Fruit fly (Drosophila melanogaster) whole organism, embryonic: ENCODE measurements around the gene pim.

Experiments used
- Ada2b ChIP-seq: fragments of 200-800 bp; sonication (Bioruptor generic); IDR thresholded peaks from 2 replicates; pipeline ENCODE4 v1.3.6; 2022; ENCODE audit warnings: missing biosample characterization, missing genetic modification characterization
- CG10366 ChIP-seq: fragments of 200-800 bp; sonication (Bioruptor generic); IDR thresholded peaks from 2 replicates; pipeline ENCODE4 v1.3.6; 2022; ENCODE audit warnings: missing biosample characterization, missing genetic modification characterization
- CG11093 ChIP-seq: fragments of 200-800 bp; sonication (Bioruptor generic); IDR thresholded peaks from 3 replicates; pipeline ENCODE4 v1.3.6; 2022; ENCODE audit warnings: missing biosample characterization, missing genetic modification characterization
- CG13296 ChIP-seq: fragments of 200-800 bp; sonication (Bioruptor generic); optimal IDR thresholded peaks from 3 replicates; lab custom pipeline; 2018; ENCODE audit warnings: missing biosample characterization, mild to moderate bottlenecking, missing genetic modification characterization
- CG16815 ChIP-seq: fragments of 200-800 bp; sonication (Bioruptor generic); optimal IDR thresholded peaks from 3 replicates; lab custom pipeline; 2017; ENCODE audit warnings: missing biosample characterization, mild to moderate bottlenecking, missing genetic modification characterization
- CG17186 ChIP-seq: fragments of 200-800 bp; sonication (Bioruptor generic); optimal IDR thresholded peaks from 3 replicates; lab custom pipeline; 2017; ENCODE audit warnings: missing biosample characterization, missing genetic modification reagents, missing genetic modification characterization
- CG18599 ChIP-seq: fragments of 200-800 bp; sonication (Bioruptor generic); optimal IDR thresholded peaks from 3 replicates; lab custom pipeline; 2017; ENCODE audit warnings: missing biosample characterization, missing genetic modification characterization, mild to moderate bottlenecking, moderate library complexity, missing genetic modification reagents
- CG2116 ChIP-seq: fragments of 200-800 bp; sonication (Bioruptor generic); optimal IDR thresholded peaks from 3 replicates; lab custom pipeline; 2018; ENCODE audit warnings: missing biosample characterization, mild to moderate bottlenecking, missing genetic modification characterization
- CG2120 ChIP-seq: fragments of 200-800 bp; sonication (Bioruptor generic); optimal IDR thresholded peaks from 3 replicates; lab custom pipeline; 2016; ENCODE audit warnings: missing biosample characterization, missing genetic modification characterization
- CG2202 ChIP-seq: fragments of 200-800 bp; sonication (Bioruptor generic); optimal IDR thresholded peaks from 2 replicates; lab custom pipeline; 2018; ENCODE audit warnings: missing biosample characterization, mild to moderate bottlenecking, missing genetic modification characterization
- CG31441 ChIP-seq: fragments of 200-800 bp; sonication (Bioruptor generic); IDR thresholded peaks from 2 replicates; pipeline ENCODE4 v1.3.6; 2022; ENCODE audit warnings: missing biosample characterization, missing genetic modification characterization
- CG33213 ChIP-seq: fragments of 200-800 bp; sonication (Bioruptor generic); optimal IDR thresholded peaks from 3 replicates; lab custom pipeline; 2016; ENCODE audit warnings: missing biosample characterization, missing genetic modification characterization
- CG6791 ChIP-seq: fragments of 200-800 bp; sonication (Bioruptor generic); IDR thresholded peaks from 3 replicates; pipeline ENCODE4 v1.3.6; 2022; ENCODE audit warnings: missing biosample characterization, missing genetic modification characterization; ENCODE audit not compliant: partially characterized antibody
- CG6813 ChIP-seq: fragments of 200-800 bp; sonication (Bioruptor generic); optimal IDR thresholded peaks from 2 replicates; lab custom pipeline; 2017; ENCODE audit warnings: missing biosample characterization, missing genetic modification characterization, mild to moderate bottlenecking, moderate library complexity, missing genetic modification reagents
- CG7786 ChIP-seq: fragments of 200-800 bp; sonication (Bioruptor generic); optimal IDR thresholded peaks from 2 replicates; lab custom pipeline; 2016; ENCODE audit warnings: missing biosample characterization, missing genetic modification characterization
- CG7928 ChIP-seq: fragments of 200-800 bp; sonication (Bioruptor generic); optimal IDR thresholded peaks from 2 replicates; lab custom pipeline; 2017; ENCODE audit warnings: missing biosample characterization, mild to moderate bottlenecking, missing genetic modification characterization
- CG8290 ChIP-seq, 3 experiments: fragments of 200-800 bp; sonication (Bioruptor generic); optimal IDR thresholded peaks; 2 replicates each; lab custom pipeline; 2016 to 2019; ENCODE audit warnings: missing biosample characterization in 3 of 3, missing genetic modification characterization in 3 of 3, mild to moderate bottlenecking in 2 of 3, moderate library complexity in 1 of 3
- CG8388 ChIP-seq: fragments of 200-800 bp; sonication (Bioruptor generic); optimal IDR thresholded peaks from 2 replicates; lab custom pipeline; 2019; ENCODE audit warnings: missing biosample characterization, mild to moderate bottlenecking, missing genetic modification characterization, moderate library complexity
- CG8924 ChIP-seq: fragments of 200-800 bp; optimal IDR thresholded peaks from 3 replicates; lab custom pipeline; 2019; ENCODE audit warnings: missing biosample characterization, mild to moderate bottlenecking, missing genetic modification characterization, moderate library complexity
- CG8944 ChIP-seq: fragments of 200-800 bp; sonication (Bioruptor generic); optimal IDR thresholded peaks from 3 replicates; lab custom pipeline; 2016; ENCODE audit warnings: missing biosample characterization, missing genetic modification characterization
- CG9727 ChIP-seq: fragments of 200-800 bp; sonication (Bioruptor generic); optimal IDR thresholded peaks from 3 replicates; lab custom pipeline; 2017; ENCODE audit warnings: missing biosample characterization, mild to moderate bottlenecking, missing genetic modification characterization
- Chrac-16 ChIP-seq: fragments of 200-800 bp; sonication (Bioruptor generic); optimal IDR thresholded peaks from 3 replicates; lab custom pipeline; 2016; ENCODE audit warnings: missing biosample characterization, missing genetic modification characterization
- CrebB ChIP-seq: fragments of 200-800 bp; sonication (Bioruptor generic); optimal IDR thresholded peaks from 3 replicates; lab custom pipeline; 2018; ENCODE audit warnings: missing biosample characterization, mild to moderate bottlenecking, missing genetic modification characterization
- D ChIP-seq, 2 experiments: fragments of 200-800 bp in 1 of 2; fragments of >200 bp in 1 of 2; sonication (Bioruptor generic) in 1 of 2; optimal IDR thresholded peaks; 2 replicates in 1 of 2; 3 replicates in 1 of 2; lab custom pipeline; 2017; ENCODE audit warnings: mild to moderate bottlenecking in 1 of 2, missing biosample characterization in 1 of 2, missing genetic modification characterization in 1 of 2, missing genetic modification reagents in 1 of 2
- Dfd ChIP-seq, 2 experiments: fragments of >200 bp; optimal IDR thresholded peaks; 2 replicates each; lab custom pipeline; 2017; ENCODE audit warnings: missing biosample characterization in 2 of 2, missing genetic modification characterization in 2 of 2
- Dip3 ChIP-seq: fragments of 200-800 bp; sonication (Bioruptor generic); optimal IDR thresholded peaks from 3 replicates; lab custom pipeline; 2016; ENCODE audit warnings: missing biosample characterization, missing genetic modification characterization
- Fer1 ChIP-seq: fragments of 200-800 bp; sonication (Bioruptor generic); optimal IDR thresholded peaks from 2 replicates; lab custom pipeline; 2017; ENCODE audit warnings: missing biosample characterization, mild to moderate bottlenecking, missing genetic modification characterization
- H2.0 ChIP-seq: fragments of 200-800 bp; sonication (Bioruptor generic); IDR thresholded peaks from 2 replicates; pipeline ENCODE4 v1.3.6; 2022; ENCODE audit warnings: missing biosample characterization, missing genetic modification characterization
- Lim3 ChIP-seq: fragments of 200-800 bp; sonication (Bioruptor generic); IDR thresholded peaks from 2 replicates; pipeline ENCODE4 v1.3.6; 2022; ENCODE audit warnings: missing biosample characterization, missing genetic modification characterization
- Mes4 ChIP-seq: fragments of 200-800 bp; sonication (Bioruptor generic); optimal IDR thresholded peaks from 2 replicates; lab custom pipeline; 2016; ENCODE audit warnings: missing biosample characterization, missing genetic modification characterization
- Myb ChIP-seq: fragments of 200-800 bp; sonication (Bioruptor generic); optimal IDR thresholded peaks from 2 replicates; lab custom pipeline; 2016; ENCODE audit warnings: missing biosample characterization, missing genetic modification characterization
- Opbp ChIP-seq: fragments of 200-800 bp; sonication (Bioruptor generic); IDR thresholded peaks from 3 replicates; pipeline ENCODE4 v1.3.6; 2022; ENCODE audit warnings: missing biosample characterization, missing genetic modification characterization; ENCODE audit not compliant: partially characterized antibody
- Ravus ChIP-seq: fragments of 200-800 bp; sonication (Bioruptor generic); IDR thresholded peaks from 2 replicates; pipeline ENCODE4 v1.3.6; 2022; ENCODE audit warnings: missing biosample characterization, missing genetic modification characterization
- Taf1 ChIP-seq: fragments of 200-800 bp; sonication (Bioruptor generic); IDR thresholded peaks from 2 replicates; pipeline ENCODE4 v1.3.6; 2022; ENCODE audit warnings: missing biosample characterization, missing genetic modification characterization
- Tbp ChIP-seq: fragments of >200 bp; optimal IDR thresholded peaks from 2 replicates; lab custom pipeline; 2018; ENCODE audit warnings: missing biosample characterization, missing genetic modification characterization
- Usf ChIP-seq: fragments of 200-800 bp; sonication (Bioruptor generic); optimal IDR thresholded peaks from 2 replicates; lab custom pipeline; 2017; ENCODE audit warnings: missing genotype, missing biosample characterization, missing genetic modification characterization
- ara ChIP-seq: fragments of 200-800 bp; sonication (Bioruptor generic); IDR thresholded peaks from 2 replicates; pipeline ENCODE4 v1.3.6; 2022; ENCODE audit warnings: missing biosample characterization, missing genetic modification characterization
- br ChIP-seq: fragments of >200 bp; optimal IDR thresholded peaks from 2 replicates; lab custom pipeline; 2017
- chif ChIP-seq, 2 experiments: fragments of 200-800 bp; sonication (Bioruptor generic); optimal IDR thresholded peaks; 3 replicates each; lab custom pipeline; 2016; ENCODE audit warnings: missing biosample characterization in 2 of 2, missing genetic modification characterization in 2 of 2
- dysf ChIP-seq: fragments of 200-800 bp; sonication (Bioruptor generic); IDR thresholded peaks from 3 replicates; pipeline ENCODE4 v1.3.6; 2022; ENCODE audit warnings: missing biosample characterization, missing genetic modification characterization
- grau ChIP-seq: fragments of 200-800 bp; optimal IDR thresholded peaks from 3 replicates; lab custom pipeline; 2019; ENCODE audit warnings: missing biosample characterization, mild to moderate bottlenecking, missing genetic modification characterization, moderate library complexity
- insv ChIP-seq, 2 experiments: fragments of 200-800 bp; sonication (Bioruptor generic); optimal IDR thresholded peaks; 3 replicates each; lab custom pipeline; 2016 to 2018; ENCODE audit warnings: missing biosample characterization in 2 of 2, missing genetic modification characterization in 2 of 2
- lbe ChIP-seq: fragments of 200-800 bp; sonication (Bioruptor generic); optimal IDR thresholded peaks from 2 replicates; lab custom pipeline; 2016; ENCODE audit warnings: missing biosample characterization, mild to moderate bottlenecking, missing genetic modification characterization
- org-1 ChIP-seq: fragments of 200-800 bp; sonication (Bioruptor generic); optimal IDR thresholded peaks from 2 replicates; lab custom pipeline; 2017; ENCODE audit warnings: missing biosample characterization, missing genetic modification characterization
- rib ChIP-seq: fragments of 200-800 bp; sonication (Bioruptor generic); IDR thresholded peaks from 2 replicates; pipeline ENCODE4 v1.3.6; 2022; ENCODE audit warnings: missing biosample characterization, missing genetic modification characterization
- run ChIP-seq: fragments of 200-800 bp; sonication (Bioruptor generic); optimal IDR thresholded peaks from 3 replicates; lab custom pipeline; 2018; ENCODE audit warnings: missing biosample characterization, mild to moderate bottlenecking, missing genetic modification characterization
- schlank ChIP-seq: fragments of 200-800 bp; sonication (Bioruptor generic); optimal IDR thresholded peaks from 2 replicates; lab custom pipeline; 2018; ENCODE audit warnings: missing biosample characterization, mild to moderate bottlenecking, missing genetic modification characterization
- sd ChIP-seq: fragments of 200-800 bp; sonication (Bioruptor generic); optimal IDR thresholded peaks from 3 replicates; lab custom pipeline; 2018; ENCODE audit warnings: missing biosample characterization, mild to moderate bottlenecking, missing genetic modification characterization, moderate library complexity
- sqz ChIP-seq: fragments of 200-800 bp; sonication (Bioruptor generic); optimal IDR thresholded peaks from 3 replicates; lab custom pipeline; 2018; ENCODE audit warnings: missing biosample characterization, mild to moderate bottlenecking, missing genetic modification characterization
- unpg ChIP-seq: fragments of 200-800 bp; sonication (Bioruptor generic); optimal IDR thresholded peaks from 3 replicates; lab custom pipeline; 2018; ENCODE audit warnings: missing biosample characterization, mild to moderate bottlenecking, missing genetic modification characterization, moderate library complexity
- zfh1 ChIP-seq: fragments of 200-800 bp; sonication (Bioruptor generic); IDR thresholded peaks from 3 replicates; pipeline ENCODE4 v1.3.6; 2022; ENCODE audit warnings: missing biosample characterization, missing genetic modification characterization

The pim gene

dm6 chr2L:10321036-10321583, 41.7 kb upstream of the pim start (continued):
- TF ChIP-seq Ravus (GFP tag; lab: Robert Waterston, UW) (no peak), CG11093 (GFP tag; lab: Robert Waterston, UW) (no peak), Tbp (GFP tag; lab: Kevin White, UChicago) (no peak), insv (GFP tag; optimal IDR thresholded peaks at IDR 0.05; lab: Kevin White, UChicago) (no peak), CG8290 (GFP tag; optimal IDR thresholded peaks at IDR 0.05; lab: Kevin White, UChicago) (no peak), CG8290 (tag; optimal IDR thresholded peaks at IDR 0.05; lab: Kevin White, UChicago) (peak; percentile 26 to 36), CG13296 (GFP tag; lab: Kevin White, UChicago) (no peak), Dip3 (no peak), Dfd (GFP tag; optimal IDR thresholded peaks at IDR 0.05; lab: Kevin White, UChicago) (no peak), schlank (tag; lab: Kevin White, UChicago) (no peak), run (tag; lab: Kevin White, UChicago) (no peak), CG33213 (GFP tag; lab: Kevin White, UChicago) (no peak), CG2202 (tag; lab: Kevin White, UChicago) (no peak), grau (tag; lab: Kevin White, UChicago) (no peak), unpg (no peak), Myb (GFP tag; lab: Kevin White, UChicago) (no peak), CG10366 (no peak), lbe (GFP tag; lab: Kevin White, UChicago) (no peak), CG2120 (GFP tag; lab: Kevin White, UChicago) (no peak), sd (no peak), Taf1 (GFP tag; lab: Robert Waterston, UW) (no peak), Lim3 (GFP tag; lab: Robert Waterston, UW) (no peak), CG8924 (no peak), CrebB (tag; lab: Kevin White, UChicago) (no peak), org-1 (GFP tag; lab: Kevin White, UChicago) (no peak), CG8944 (no peak), CG6791 (no peak), CG2116 (GFP tag; lab: Kevin White, UChicago) (no peak), zfh1 (GFP tag; lab: Robert Waterston, UW) (no peak), Mes4 (GFP tag; lab: Kevin White, UChicago) (no peak), Usf (GFP tag; lab: Kevin White, UChicago) (no peak), Chrac-16 (GFP tag; lab: Kevin White, UChicago) (no peak), CG7786 (GFP tag; lab: Kevin White, UChicago) (no peak), ara (no peak; the same call in 1 of the 2 replicates), br (lab: Kevin White, UChicago) (no peak), rib (GFP tag; lab: Robert Waterston, UW) (no peak), CG9727 (GFP tag; lab: Kevin White, UChicago) (peak; percentile 17), dysf (GFP tag; lab: Robert Waterston, UW) (no peak), Ada2b (GFP tag; lab: Robert Waterston, UW) (no peak), H2.0 (GFP tag; lab: Robert Waterston, UW) (no peak), chif (GFP tag; optimal IDR thresholded peaks at IDR 0.05; lab: Kevin White, UChicago) (no peak), CG8388 (no peak), CG31441 (GFP tag; lab: Robert Waterston, UW) (no peak), CG7928 (GFP tag; lab: Kevin White, UChicago) (peak; percentile 50), sqz (GFP tag; lab: Kevin White, UChicago) (peak; percentile 51), CG6813 (GFP tag; lab: Kevin White, UChicago) (no peak), Opbp (GFP tag; lab: Robert Waterston, UW) (no peak), D (optimal IDR thresholded peaks at IDR 0.05; lab: Kevin White, UChicago) (no peak), D (GFP tag; optimal IDR thresholded peaks at IDR 0.05; lab: Kevin White, UChicago) (peak; percentile 21), CG18599 (GFP tag; lab: Kevin White, UChicago) (no peak), Fer1 (GFP tag; lab: Kevin White, UChicago) (no peak), CG16815 (no peak), CG17186 (GFP tag; lab: Kevin White, UChicago) (no peak)
